Fruit fly (Drosophila melanogaster) whole organism, embryonic: ENCODE data around the gene zye.

Experiments used
- Adf1 ChIP-seq: fragments of 200-800 bp; sonication (Bioruptor generic); IDR thresholded peaks from 2 replicates; pipeline ENCODE4 v1.3.6; 2022; ENCODE audit warnings: missing biosample characterization, missing genetic modification characterization
- Awh ChIP-seq: fragments of 200-800 bp; sonication (Bioruptor generic); IDR thresholded peaks from 2 replicates; pipeline ENCODE4, ENCODE4 v1.3.6; 2022; ENCODE audit warnings: missing biosample characterization, missing genetic modification characterization
- B-H1 ChIP-seq: fragments of 200-800 bp; sonication (Bioruptor generic); IDR thresholded peaks from 3 replicates; pipeline ENCODE4 v1.3.6; 2022; ENCODE audit warnings: missing biosample characterization, missing genetic modification characterization
- CG10274 ChIP-seq: fragments of 200-800 bp; sonication (Bioruptor generic); optimal IDR thresholded peaks from 3 replicates; lab custom pipeline; 2017; ENCODE audit warnings: missing biosample characterization, mild to moderate bottlenecking, missing genetic modification characterization
- CG10366 ChIP-seq: fragments of 200-800 bp; sonication (Bioruptor generic); IDR thresholded peaks from 2 replicates; pipeline ENCODE4 v1.3.6; 2022; ENCODE audit warnings: missing biosample characterization, missing genetic modification characterization
- CG10462 ChIP-seq: fragments of 200-800 bp; sonication (Bioruptor generic); optimal IDR thresholded peaks from 2 replicates; lab custom pipeline; 2016; ENCODE audit warnings: missing biosample characterization, missing genetic modification characterization
- CG12659 ChIP-seq: fragments of 200-800 bp; sonication (Bioruptor generic); optimal IDR thresholded peaks from 3 replicates; lab custom pipeline; 2017; ENCODE audit warnings: mild to moderate bottlenecking, missing biosample characterization, missing genetic modification reagents, missing genetic modification characterization
- CG14965 ChIP-seq: fragments of 200-800 bp; sonication (Bioruptor generic); optimal IDR thresholded peaks from 2 replicates; lab custom pipeline; 2016; ENCODE audit warnings: missing biosample characterization, missing genetic modification characterization, borderline replicate concordance
- CG15601 ChIP-seq: fragments of 200-800 bp; sonication (Bioruptor generic); optimal IDR thresholded peaks from 3 replicates; lab custom pipeline; 2019; ENCODE audit warnings: missing biosample characterization, mild to moderate bottlenecking, missing genetic modification characterization, moderate library complexity
- CG15696 ChIP-seq: fragments of 200-800 bp; sonication (Bioruptor generic); optimal IDR thresholded peaks from 2 replicates; lab custom pipeline; 2019; ENCODE audit warnings: missing biosample characterization, mild to moderate bottlenecking, missing genetic modification characterization, moderate library complexity
- CG17361 ChIP-seq: fragments of 200-800 bp; sonication (Bioruptor generic); IDR thresholded peaks from 3 replicates; pipeline ENCODE4 v1.3.6; 2022; ENCODE audit warnings: missing biosample characterization, missing genetic modification characterization
- CG17612 ChIP-seq: fragments of 200-800 bp; sonication (Bioruptor generic); IDR thresholded peaks from 2 replicates; pipeline ENCODE4 v1.3.6; 2022; ENCODE audit warnings: missing biosample characterization, missing genetic modification characterization
- CG2116 ChIP-seq: fragments of 200-800 bp; sonication (Bioruptor generic); optimal IDR thresholded peaks from 3 replicates; lab custom pipeline; 2018; ENCODE audit warnings: missing biosample characterization, mild to moderate bottlenecking, missing genetic modification characterization
- CG3163 ChIP-seq: fragments of 200-800 bp; sonication (Bioruptor generic); optimal IDR thresholded peaks from 3 replicates; lab custom pipeline; 2016; ENCODE audit warnings: missing biosample characterization, missing genetic modification characterization
- CG3838 ChIP-seq: fragments of 200-800 bp; sonication (Bioruptor generic); optimal IDR thresholded peaks from 3 replicates; lab custom pipeline; 2016; ENCODE audit warnings: missing biosample characterization, missing genetic modification characterization
- CG4282 ChIP-seq: fragments of 200-800 bp; sonication (Bioruptor generic); optimal IDR thresholded peaks from 2 replicates; lab custom pipeline; 2016; ENCODE audit warnings: missing biosample characterization, missing genetic modification characterization
- CG4617 ChIP-seq: fragments of 200-800 bp; sonication (Bioruptor generic); optimal IDR thresholded peaks from 3 replicates; lab custom pipeline; 2016; ENCODE audit warnings: missing biosample characterization, missing genetic modification characterization, borderline replicate concordance
- CG6254 ChIP-seq: fragments of 200-800 bp; sonication (Bioruptor generic); optimal IDR thresholded peaks from 3 replicates; lab custom pipeline; 2017; ENCODE audit warnings: mild to moderate bottlenecking, missing biosample characterization, missing genetic modification reagents, missing genetic modification characterization
- CG7271 ChIP-seq: fragments of 200-800 bp; sonication (Bioruptor generic); optimal IDR thresholded peaks from 2 replicates; lab custom pipeline; 2018; ENCODE audit warnings: missing biosample characterization, mild to moderate bottlenecking, missing genetic modification characterization, moderate library complexity
- CG7745 ChIP-seq: fragments of 200-800 bp; sonication (Bioruptor generic); optimal IDR thresholded peaks from 2 replicates; lab custom pipeline; 2018; ENCODE audit warnings: missing biosample characterization, mild to moderate bottlenecking, missing genetic modification characterization, moderate library complexity
- CG9797 ChIP-seq: fragments of 200-800 bp; sonication (Bioruptor generic); optimal IDR thresholded peaks from 3 replicates; lab custom pipeline; 2018; ENCODE audit warnings: missing biosample characterization, mild to moderate bottlenecking, missing genetic modification characterization
- CG9876 ChIP-seq: fragments of 200-800 bp; sonication (Bioruptor generic); optimal IDR thresholded peaks from 2 replicates; lab custom pipeline; 2016; ENCODE audit warnings: missing biosample characterization, missing genetic modification characterization
- CkIIα-i1 ChIP-seq: fragments of 200-800 bp; sonication (Bioruptor generic); IDR thresholded peaks from 2 replicates; pipeline ENCODE4 v1.3.6; 2022; ENCODE audit warnings: missing biosample characterization, missing genetic modification characterization
- D19B ChIP-seq: fragments of 200-800 bp; sonication (Bioruptor generic); optimal IDR thresholded peaks from 2 replicates; lab custom pipeline; 2017; ENCODE audit warnings: missing biosample characterization, mild to moderate bottlenecking, missing genetic modification characterization
- Gug ChIP-seq: fragments of 200-800 bp; sonication (Bioruptor generic); IDR thresholded peaks from 4 replicates; pipeline ENCODE4 v1.3.6; 2022; ENCODE audit warnings: missing biosample characterization, missing genetic modification characterization
- HHEX ChIP-seq: fragments of 200-800 bp; sonication (Bioruptor generic); optimal IDR thresholded peaks from 3 replicates; lab custom pipeline; 2017; ENCODE audit warnings: missing biosample characterization, mild to moderate bottlenecking, missing genetic modification characterization, missing genetic modification reagents
- Hsf ChIP-seq: fragments of 200-800 bp; sonication (Bioruptor generic); optimal IDR thresholded peaks from 3 replicates; lab custom pipeline; 2016; ENCODE audit warnings: missing biosample characterization, missing genetic modification characterization
- Lim3 ChIP-seq: fragments of 200-800 bp; sonication (Bioruptor generic); IDR thresholded peaks from 2 replicates; pipeline ENCODE4 v1.3.6; 2022; ENCODE audit warnings: missing biosample characterization, missing genetic modification characterization
- Mad ChIP-seq: fragments of 200-800 bp; sonication (Bioruptor generic); optimal IDR thresholded peaks from 2 replicates; lab custom pipeline; 2016; ENCODE audit warnings: missing biosample characterization, missing genetic modification characterization
- Spps ChIP-seq: fragments of 200-800 bp; sonication (Bioruptor generic); optimal IDR thresholded peaks from 2 replicates; lab custom pipeline; 2018; ENCODE audit warnings: missing biosample characterization, mild to moderate bottlenecking, missing genetic modification characterization
- br ChIP-seq: fragments of >200 bp; optimal IDR thresholded peaks from 2 replicates; lab custom pipeline; 2017
- cad ChIP-seq: fragments of >200 bp; optimal IDR thresholded peaks from 2 replicates; lab custom pipeline; 2017; ENCODE audit warnings: missing biosample characterization, missing genetic modification characterization
- cato ChIP-seq: fragments of 200-800 bp; sonication (Bioruptor generic); optimal IDR thresholded peaks from 2 replicates; lab custom pipeline; 2016; ENCODE audit warnings: missing biosample characterization, missing genetic modification characterization, borderline replicate concordance
- ci ChIP-seq: fragments of 200-800 bp; sonication (Bioruptor generic); IDR thresholded peaks from 3 replicates; pipeline ENCODE4 v1.3.6; 2022; ENCODE audit warnings: missing biosample characterization, missing genetic modification characterization
- danr ChIP-seq: fragments of 200-800 bp; sonication (Bioruptor generic); IDR thresholded peaks from 2 replicates; pipeline ENCODE4 v1.3.6; 2022; ENCODE audit warnings: missing biosample characterization, missing genetic modification characterization
- fd102C ChIP-seq: fragments of 200-800 bp; sonication (Bioruptor generic); optimal IDR thresholded peaks from 2 replicates; lab custom pipeline; 2018; ENCODE audit warnings: missing biosample characterization, mild to moderate bottlenecking, missing genetic modification characterization, moderate library complexity
- fd64A ChIP-seq: fragments of 200-800 bp; sonication (Bioruptor generic); optimal IDR thresholded peaks from 3 replicates; lab custom pipeline; 2018; ENCODE audit warnings: missing biosample characterization, mild to moderate bottlenecking, missing genetic modification characterization
- insv ChIP-seq, 2 experiments: fragments of 200-800 bp; sonication (Bioruptor generic); optimal IDR thresholded peaks; 3 replicates each; lab custom pipeline; 2016 to 2018; ENCODE audit warnings: missing biosample characterization in 2 of 2, missing genetic modification characterization in 2 of 2
- kay ChIP-seq: fragments of 200-800 bp; sonication (Bioruptor generic); optimal IDR thresholded peaks from 2 replicates; lab custom pipeline; 2016; ENCODE audit warnings: missing biosample characterization, missing genetic modification characterization
- knrl ChIP-seq: fragments of 200-800 bp; sonication (Bioruptor generic); IDR thresholded peaks from 3 replicates; pipeline ENCODE4 v1.3.6; 2022; ENCODE audit warnings: missing biosample characterization, missing genetic modification characterization; ENCODE audit not compliant: partially characterized antibody
- p53 ChIP-seq: fragments of 200-800 bp; sonication (Bioruptor generic); optimal IDR thresholded peaks from 2 replicates; lab custom pipeline; 2016; ENCODE audit warnings: missing biosample characterization, missing genetic modification characterization
- pb ChIP-seq: fragments of 200-800 bp; sonication (Bioruptor generic); optimal IDR thresholded peaks from 3 replicates; lab custom pipeline; 2016; ENCODE audit warnings: missing biosample characterization, missing genetic modification characterization
- pnt ChIP-seq: fragments of 200-800 bp; sonication (Bioruptor generic); optimal IDR thresholded peaks from 3 replicates; lab custom pipeline; 2016; ENCODE audit warnings: missing biosample characterization, missing genetic modification characterization
- repo ChIP-seq: fragments of 200-800 bp; sonication (Bioruptor generic); optimal IDR thresholded peaks from 2 replicates; lab custom pipeline; 2016; ENCODE audit warnings: missing biosample characterization, missing genetic modification characterization
- schlank ChIP-seq: fragments of 200-800 bp; sonication (Bioruptor generic); optimal IDR thresholded peaks from 2 replicates; lab custom pipeline; 2018; ENCODE audit warnings: missing biosample characterization, mild to moderate bottlenecking, missing genetic modification characterization
- sens ChIP-seq: fragments of 200-800 bp; sonication (Bioruptor generic); peaks from one replicate; lab custom pipeline; 2016; ENCODE audit warnings: missing biosample characterization, missing genetic modification characterization
- sna ChIP-seq: fragments of 200-800 bp; sonication (Bioruptor generic); IDR thresholded peaks from 2 replicates; pipeline ENCODE4 v1.3.6; 2022; ENCODE audit warnings: missing biosample characterization, missing genetic modification characterization; ENCODE audit not compliant: partially characterized antibody
- tio ChIP-seq: fragments of 200-800 bp; sonication (Bioruptor generic); optimal IDR thresholded peaks from 2 replicates; lab custom pipeline; 2017; ENCODE audit warnings: missing biosample characterization, missing genetic modification characterization, inconsistent platforms
- tna ChIP-seq: fragments of 200-800 bp; sonication (Bioruptor generic); IDR thresholded peaks from 2 replicates; pipeline ENCODE4 v1.3.6; 2022; ENCODE audit warnings: missing biosample characterization, missing genetic modification characterization; ENCODE audit not compliant: partially characterized antibody
- zfh1 ChIP-seq: fragments of 200-800 bp; sonication (Bioruptor generic); IDR thresholded peaks from 3 replicates; pipeline ENCODE4 v1.3.6; 2022; ENCODE audit warnings: missing biosample characterization, missing genetic modification characterization

The zye gene

DNA sequence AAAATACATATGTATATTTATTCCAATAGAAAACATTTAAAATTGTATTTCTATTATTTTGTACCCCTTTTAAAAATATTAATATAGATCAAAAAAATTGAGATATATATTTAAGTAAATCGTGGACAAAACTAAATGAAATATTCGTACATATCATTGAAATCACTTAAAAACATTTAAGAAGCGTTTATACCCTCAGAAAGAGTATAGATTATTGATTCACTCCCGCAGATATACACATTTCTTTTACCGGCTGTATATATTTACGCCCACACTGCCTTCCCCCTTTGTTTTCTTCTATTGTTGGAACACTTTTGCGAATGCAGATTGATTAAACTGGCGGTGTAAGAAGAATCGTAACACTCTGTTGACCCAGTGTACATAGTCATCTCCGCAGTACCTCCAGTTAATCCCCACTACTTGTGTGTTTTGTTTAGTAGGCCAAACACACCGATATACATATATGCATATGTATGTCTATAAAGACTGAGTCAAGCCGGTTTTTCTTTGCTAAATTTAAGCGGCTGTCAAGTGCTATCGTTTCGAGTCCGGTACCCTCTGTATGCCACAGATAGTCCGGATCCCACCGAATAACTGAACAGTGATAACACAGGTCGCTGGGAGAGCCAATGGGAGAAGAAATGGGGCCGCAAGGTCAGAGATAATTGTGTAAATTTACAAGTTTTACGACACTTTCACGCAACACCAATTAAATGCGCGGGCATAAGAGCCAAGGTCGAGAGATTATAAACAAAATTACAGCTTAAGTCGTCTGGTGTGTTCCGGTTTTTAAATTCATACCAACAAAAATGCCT lies 58.3 kb downstream of the zye start (continued):
- peak; percentile 50 for TF ChIP-seq p53 (GFP tag; lab: Kevin White, UChicago)
- peak; percentile 25 for TF ChIP-seq CG12659 (GFP tag; lab: Kevin White, UChicago)
- TF ChIP-seq fd64A: peak; percentile 75
- TF ChIP-seq cato (GFP tag; lab: Kevin White, UChicago): peak; percentile 32
- TF ChIP-seq CG17361 (GFP tag; lab: Robert Waterston, UW): peak; percentile 77
- TF ChIP-seq zfh1 (GFP tag; lab: Robert Waterston, UW): peak; percentile 75
- TF ChIP-seq fd102C (GFP tag; lab: Kevin White, UChicago): peak; percentile 79
- no peak for TF ChIP-seq CG7271
- no peak for TF ChIP-seq CG9797
- no peak for TF ChIP-seq danr
- peak; percentile 44 for TF ChIP-seq Spps
- TF ChIP-seq repo (GFP tag; lab: Kevin White, UChicago): peak; percentile 23
- TF ChIP-seq schlank (tag; lab: Kevin White, UChicago): peak; percentile 71
- TF ChIP-seq CG10366 (GFP tag; lab: Robert Waterston, UW): no peak
- TF ChIP-seq CG14965 (GFP tag; lab: Kevin White, UChicago): peak; percentile 29
- TF ChIP-seq CG15696 (tag; lab: Kevin White, UChicago): peak; percentile 71
- TF ChIP-seq Mad: peak; percentile 50
- no peak for TF ChIP-seq br (lab: Kevin White, UChicago)
- no peak for TF ChIP-seq CkIIα-i1 (GFP tag; lab: Robert Waterston, UW)
- peak; percentile 43 for TF ChIP-seq CG3163 (GFP tag; lab: Kevin White, UChicago)
- TF ChIP-seq insv (GFP tag; optimal IDR thresholded peaks at IDR 0.05; lab: Kevin White, UChicago): no peak
- no peak for TF ChIP-seq CG10274
- peak; percentile 38 for TF ChIP-seq pnt (GFP tag; lab: Kevin White, UChicago)
- TF ChIP-seq B-H1 (GFP tag; lab: Robert Waterston, UW): no peak
- no peak for TF ChIP-seq knrl (GFP tag; lab: Robert Waterston, UW)
- no peak for TF ChIP-seq CG4282 (GFP tag; lab: Kevin White, UChicago)
- TF ChIP-seq D19B (GFP tag; lab: Kevin White, UChicago): no peak
- TF ChIP-seq sens (GFP tag; lab: Kevin White, UChicago): peak; percentile 95
- peak; percentile 52; the same call in 1 of the 2 replicates for TF ChIP-seq Awh
- TF ChIP-seq tna (GFP tag; lab: Robert Waterston, UW): no peak
- TF ChIP-seq kay (GFP tag; lab: Kevin White, UChicago): peak; percentile 17
- TF ChIP-seq CG10462: peak; percentile 41
- no peak for TF ChIP-seq CG6254 (GFP tag; lab: Kevin White, UChicago)
- peak; percentile 63 for TF ChIP-seq CG15601 (tag; lab: Kevin White, UChicago)
- peak; percentile 54 for TF ChIP-seq CG2116 (GFP tag; lab: Kevin White, UChicago)
- TF ChIP-seq cad (GFP tag; lab: Kevin White, UChicago): no peak
- TF ChIP-seq ci (GFP tag; lab: Robert Waterston, UW): peak; percentile 86
- TF ChIP-seq Lim3 (GFP tag; lab: Robert Waterston, UW): no peak
- TF ChIP-seq CG7745 (tag; lab: Kevin White, UChicago): peak; percentile 20
- no peak for TF ChIP-seq sna
- TF ChIP-seq HHEX (GFP tag; lab: Kevin White, UChicago): peak; percentile 75
- TF ChIP-seq tio: peak; percentile 17
- peak; percentile 15 for TF ChIP-seq CG4617 (GFP tag; lab: Kevin White, UChicago)
- peak; percentile 13 for TF ChIP-seq CG3838 (GFP tag; lab: Kevin White, UChicago)
- TF ChIP-seq pb: peak; percentile 4
- no peak for TF ChIP-seq Gug
- peak; percentile 11 for TF ChIP-seq CG9876 (GFP tag; lab: Kevin White, UChicago)
- no peak for TF ChIP-seq CG17612 (GFP tag; lab: Robert Waterston, UW)
- TF ChIP-seq Hsf (GFP tag; lab: Kevin White, UChicago): peak; percentile 49
- TF ChIP-seq Adf1 (GFP tag; lab: Robert Waterston, UW): no peak
